Worm (Caenorhabditis elegans) whole organism, L2 larva: Measurements from ENCODE around the gene ZK1248.11.
A peak's percentile ranks its signal among the peaks of the same experiment; 100 is the strongest.

ENCODE experiments used
- C34F6.9 ChIP-seq: fragments of 150-350 bp; optimal IDR thresholded peaks from 2 replicates; lab custom pipeline; 2014; ENCODE audit warnings: missing biosample characterization, missing genetic modification characterization
- F13H6.1 ChIP-seq: sonication (generic microtip); optimal IDR thresholded peaks from 2 replicates; lab custom pipeline; 2016; ENCODE audit warnings: missing genetic modification characterization, missing compliant biosample characterization
- Y55F3AM.14 ChIP-seq: fragments of 200-800 bp; sonication (Bioruptor generic); optimal IDR thresholded peaks from 2 replicates; lab custom pipeline; 2018; ENCODE audit warnings: mild to moderate bottlenecking, missing genetic modification characterization, missing compliant biosample characterization
- alr-1 ChIP-seq: fragments of 150-350 bp; optimal IDR thresholded peaks from 2 replicates; lab custom pipeline; 2014; ENCODE audit warnings: missing biosample characterization, missing genetic modification characterization
- aly-2 ChIP-seq: fragments of 150-350 bp; optimal IDR thresholded peaks from 2 replicates; lab custom pipeline; 2014; ENCODE audit warnings: missing biosample characterization, missing genetic modification characterization
- ama-1 ChIP-seq: fragments of 150-350 bp; optimal IDR thresholded peaks from 2 replicates; lab custom pipeline; 2018; ENCODE audit warnings: inconsistent platforms
- ceh-16 ChIP-seq: fragments of 150-350 bp; optimal IDR thresholded peaks from 2 replicates; lab custom pipeline; 2014; ENCODE audit warnings: missing biosample characterization, missing genetic modification characterization
- ceh-82 ChIP-seq: fragments of 150-350 bp; optimal IDR thresholded peaks from 2 replicates; lab custom pipeline; 2014; ENCODE audit warnings: missing biosample characterization, missing genetic modification characterization
- crh-2 ChIP-seq: sonication (generic microtip); optimal IDR thresholded peaks from 2 replicates; lab custom pipeline; 2017; ENCODE audit warnings: missing biosample characterization, missing genetic modification characterization
- elt-1 ChIP-seq: fragments of 150-350 bp; optimal IDR thresholded peaks from 2 replicates; lab custom pipeline; 2014; ENCODE audit warnings: missing biosample characterization, missing genetic modification characterization
- elt-3 ChIP-seq: sonication (generic microtip); optimal IDR thresholded peaks from 2 replicates; lab custom pipeline; 2017; ENCODE audit warnings: missing biosample characterization, missing genetic modification characterization
- fos-1 ChIP-seq: fragments of 150-350 bp; optimal IDR thresholded peaks from 2 replicates; lab custom pipeline; 2014; ENCODE audit warnings: missing biosample characterization, missing genetic modification characterization
- lin-11 ChIP-seq: fragments of 150-350 bp; sonication (generic microtip); optimal IDR thresholded peaks from 2 replicates; lab custom pipeline; 2014; ENCODE audit warnings: missing biosample characterization, missing genetic modification characterization, inconsistent platforms, mixed read lengths
- lin-13 ChIP-seq: fragments of 150-350 bp; optimal IDR thresholded peaks from 2 replicates; lab custom pipeline; 2014; ENCODE audit warnings: missing biosample characterization, missing genetic modification reagents, missing genetic modification characterization
- lsy-2 ChIP-seq, 2 experiments: fragments of 150-350 bp in 1 of 2; sonication (generic microtip) in 1 of 2; optimal IDR thresholded peaks; 2 replicates each; lab custom pipeline; 2014 to 2017; ENCODE audit warnings: missing biosample characterization in 2 of 2, missing genetic modification characterization in 2 of 2
- mbf-1 ChIP-seq: sonication (generic microtip); optimal IDR thresholded peaks from 2 replicates; lab custom pipeline; 2017; ENCODE audit warnings: missing biosample characterization, missing genetic modification characterization
- mdl-1 ChIP-seq, 2 experiments: fragments of 150-350 bp in 1 of 2; sonication (generic microtip) in 1 of 2; optimal IDR thresholded peaks; 2 replicates each; lab custom pipeline; 2017; ENCODE audit warnings: missing biosample characterization in 2 of 2, missing genetic modification characterization in 2 of 2
- nhr-12 ChIP-seq: fragments of 150-350 bp; optimal IDR thresholded peaks from 2 replicates; lab custom pipeline; 2014; ENCODE audit warnings: missing biosample characterization, missing genetic modification characterization
- nhr-129 ChIP-seq: fragments of 150-350 bp; optimal IDR thresholded peaks from 2 replicates; lab custom pipeline; 2014; ENCODE audit warnings: missing biosample characterization, missing genetic modification characterization
- nhr-21 ChIP-seq: fragments of 150-350 bp; optimal IDR thresholded peaks from 2 replicates; lab custom pipeline; 2014; ENCODE audit warnings: missing biosample characterization, missing genetic modification characterization
- nhr-237 ChIP-seq: fragments of 150-350 bp; optimal IDR thresholded peaks from 2 replicates; lab custom pipeline; 2014; ENCODE audit warnings: missing biosample characterization, missing genetic modification characterization
- nhr-25 ChIP-seq: fragments of 150-350 bp; sonication (generic microtip); optimal IDR thresholded peaks from 3 replicates; lab custom pipeline; 2014; ENCODE audit warnings: missing biosample characterization, missing genetic modification characterization
- nhr-6 ChIP-seq: fragments of 150-350 bp; optimal IDR thresholded peaks from 2 replicates; lab custom pipeline; 2014; ENCODE audit warnings: missing biosample characterization, missing genetic modification characterization
- nhr-77 ChIP-seq: fragments of 150-350 bp; optimal IDR thresholded peaks from 2 replicates; lab custom pipeline; 2014; ENCODE audit warnings: missing biosample characterization, missing genetic modification characterization
- sem-4 ChIP-seq: fragments of 150-350 bp; optimal IDR thresholded peaks from 2 replicates; lab custom pipeline; 2014; ENCODE audit warnings: missing biosample characterization, missing genetic modification reagents, missing genetic modification characterization
- skn-1 ChIP-seq: sonication (generic microtip); optimal IDR thresholded peaks from 2 replicates; lab custom pipeline; 2017; ENCODE audit warnings: missing biosample characterization, missing genetic modification characterization
- sma-3 ChIP-seq: sonication (generic microtip); optimal IDR thresholded peaks from 2 replicates; lab custom pipeline; 2016; ENCODE audit warnings: missing genetic modification reagents, missing genetic modification characterization, missing compliant biosample characterization
- sma-9 ChIP-seq, 2 experiments: fragments of 150-350 bp in 1 of 2; sonication (generic microtip) in 1 of 2; optimal IDR thresholded peaks; 2 replicates each; lab custom pipeline; 2014 to 2016; ENCODE audit warnings: missing genetic modification characterization in 2 of 2, mild to moderate bottlenecking in 1 of 2, missing biosample characterization in 1 of 2, missing compliant biosample characterization in 1 of 2, missing genetic modification reagents in 1 of 2, moderate library complexity in 1 of 2
- unc-55 ChIP-seq: fragments of 150-350 bp; sonication (generic microtip); optimal IDR thresholded peaks from 3 replicates; lab custom pipeline; 2014; ENCODE audit warnings: missing biosample characterization, missing genetic modification reagents, missing genetic modification characterization
- zag-1 ChIP-seq: fragments of 150-350 bp; optimal IDR thresholded peaks from 2 replicates; lab custom pipeline; 2014; ENCODE audit warnings: missing biosample characterization, missing genetic modification characterization
- ztf-1 ChIP-seq: fragments of 200-800 bp; sonication (Bioruptor generic); conservative IDR thresholded peaks from 2 replicates; pipeline ENCODE4 v1.3.6; 2022; ENCODE audit warnings: missing genetic modification characterization, missing compliant biosample characterization
- ztf-11 ChIP-seq: sonication (generic microtip); optimal IDR thresholded peaks from 2 replicates; lab custom pipeline; 2017; ENCODE audit warnings: missing biosample characterization, missing genetic modification characterization

ZK1248.11 gene

ce11 chrII:5790313-5790773, 38.0 kb downstream of the ZK1248.11 start, which contains the start of gene lect-2 (continued):
- TF ChIP-seq Y55F3AM.14 (GFP tag; lab: Kevin White, UChicago) (no peak), mbf-1 (tag; lab: Kevin White, UChicago) (no peak), ceh-16 (no peak), nhr-237 (no peak), nhr-6 (no peak), lin-13 (GFP tag; lab: Kevin White, UChicago) (no peak)
- TF ChIP-seq, all 48 proteins: peak for 6

DNA sequence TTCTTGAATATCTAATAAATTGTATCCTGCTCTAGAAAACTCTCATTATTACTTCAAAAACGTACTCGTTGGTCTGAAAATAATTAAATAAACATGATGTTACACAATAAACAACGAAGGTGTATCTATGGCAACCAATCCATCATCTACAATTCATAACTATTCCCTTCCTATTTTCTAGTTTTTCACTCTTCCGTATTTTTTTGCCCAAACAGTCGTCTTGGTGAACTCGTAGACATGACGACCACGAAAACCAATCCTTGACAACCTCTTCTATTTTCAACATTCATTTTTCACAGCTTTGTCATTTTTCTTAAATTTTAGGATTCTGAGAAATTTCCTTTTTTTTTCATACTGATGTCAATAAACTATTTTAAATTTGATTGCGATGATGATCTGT, 39.6 kb downstream of the ZK1248.11 start, which contains the start of gene K05F1.13:
K05F1.13 (plus strand) TSS at position 301 of the 400 bp plus-strand sequence.
- TF ChIP-seq Y55F3AM.14 (GFP tag; lab: Kevin White, UChicago) = no peak
- no peak for TF ChIP-seq sma-3 (GFP tag; lab: Kevin White, UChicago)
- TF ChIP-seq ceh-82 (tag; lab: Kevin White, UChicago) = no peak
- no peak for TF ChIP-seq nhr-25 (tag; lab: Kevin White, UChicago)
- no peak for TF ChIP-seq elt-3
- TF ChIP-seq lin-11 (tag; lab: Kevin White, UChicago) = no peak

- TF ChIP-seq nhr-21 (tag; lab: Kevin White, UChicago) (no peak), fos-1 (tag; lab: Kevin White, UChicago) (no peak)
Observed at ce11 chrII:5785504-5785903, 42.9 kb downstream of the ZK1248.11 start.

DNA sequence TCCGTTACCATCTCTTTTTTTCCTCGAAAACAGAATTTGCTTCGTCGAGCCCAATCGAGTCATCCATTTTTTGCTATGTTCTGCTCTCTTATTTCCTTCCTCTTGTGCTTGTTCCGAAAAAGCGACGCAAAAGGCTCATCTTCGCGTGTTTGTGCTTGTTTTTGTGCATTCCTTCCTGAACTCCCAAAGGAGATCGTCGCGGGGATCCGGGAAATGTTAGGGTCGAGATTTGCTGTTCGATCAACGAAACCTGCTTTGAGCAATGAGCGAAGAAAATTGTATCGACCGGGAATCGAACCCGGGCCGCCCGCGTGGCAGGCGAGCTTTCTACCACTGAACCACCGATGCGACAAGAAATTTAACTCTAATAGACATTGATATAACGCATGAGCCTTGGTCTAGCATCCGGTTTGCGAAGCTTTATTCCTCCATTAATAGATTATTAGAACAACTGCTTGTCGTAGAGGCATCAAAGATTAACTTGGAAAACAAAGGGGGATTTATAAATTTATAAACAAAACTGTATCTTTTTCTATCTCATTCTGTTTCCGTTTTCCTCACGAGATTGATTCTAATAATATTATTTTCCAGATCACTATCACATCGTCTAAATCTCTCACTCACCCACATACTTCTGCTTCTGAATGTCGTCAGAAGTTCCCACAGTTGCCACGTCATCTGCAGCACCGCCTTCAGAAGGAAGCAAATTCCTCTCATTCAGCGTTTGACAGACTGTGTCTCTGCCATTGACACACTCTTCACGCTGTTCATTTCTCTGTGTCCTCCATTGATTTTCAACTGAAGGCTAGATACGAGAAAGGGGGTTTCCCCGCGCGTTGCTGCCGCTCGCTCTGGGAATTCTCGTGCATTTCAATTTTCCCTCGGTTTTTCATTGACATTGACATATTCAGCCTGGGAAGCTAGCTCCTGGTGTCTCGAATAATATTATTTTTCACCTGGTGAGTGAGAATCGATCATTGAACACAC, 46.2 kb downstream of the ZK1248.11 start, which contains the start of gene K05F1.6:
K05F1.6 (plus strand) TSS at position 586 of the 987 bp plus-strand sequence.
- TF ChIP-seq ama-1 (lab: Kevin White, UChicago) = no peak
- TF ChIP-seq aly-2 (tag; lab: Kevin White, UChicago) = no peak
- peak; percentile 28 to 50 for TF ChIP-seq lsy-2 (tag; optimal IDR thresholded peaks at IDR 0.05; lab: Kevin White, UChicago)
- TF ChIP-seq mdl-1 (tag; optimal IDR thresholded peaks at IDR 0.05; lab: Kevin White, UChicago) = no peak
- TF ChIP-seq ztf-1 = no peak
- TF ChIP-seq nhr-12 (tag; lab: Kevin White, UChicago) = no peak
- TF ChIP-seq lin-11 (tag; lab: Kevin White, UChicago) = peak; percentile 48
- TF ChIP-seq nhr-21 (tag; lab: Kevin White, UChicago) = peak; percentile 65
- peak; percentile 10 for TF ChIP-seq unc-55 (GFP tag; lab: Kevin White, UChicago)
- peak; percentile 63 for TF ChIP-seq crh-2
- peak; percentile 63 for TF ChIP-seq sma-3 (GFP tag; lab: Kevin White, UChicago)
- peak; percentile 62 for TF ChIP-seq sma-9 (GFP tag; optimal IDR thresholded peaks at IDR 0.05; lab: Kevin White, UChicago)
- no peak for TF ChIP-seq sma-9 (tag; optimal IDR thresholded peaks at IDR 0.05; lab: Kevin White, UChicago)
- TF ChIP-seq elt-1 (tag; lab: Kevin White, UChicago) = no peak
- TF ChIP-seq lin-13 (GFP tag; lab: Kevin White, UChicago) = peak; percentile 70
- TF ChIP-seq zag-1 (tag; lab: Kevin White, UChicago) = no peak
- TF ChIP-seq ceh-16 = no peak
- no peak for TF ChIP-seq nhr-77 (tag; lab: Kevin White, UChicago)
- TF ChIP-seq ztf-11 (tag; lab: Kevin White, UChicago) = no peak
- TF ChIP-seq Y55F3AM.14 (GFP tag; lab: Kevin White, UChicago) = peak; percentile 70
- peak; percentile 26 for TF ChIP-seq sem-4 (tag; lab: Kevin White, UChicago)
- no peak for TF ChIP-seq ceh-82 (tag; lab: Kevin White, UChicago)
- TF ChIP-seq nhr-129 (tag; lab: Kevin White, UChicago) = peak; percentile 59
- peak; percentile 21 for TF ChIP-seq C34F6.9 (tag; lab: Kevin White, UChicago)
- TF ChIP-seq skn-1 (tag; lab: Kevin White, UChicago) = no peak
- peak; percentile 68 for TF ChIP-seq F13H6.1 (tag; lab: Kevin White, UChicago)
- peak; percentile 29 for TF ChIP-seq fos-1 (tag; lab: Kevin White, UChicago)
- no peak for TF ChIP-seq nhr-25 (tag; lab: Kevin White, UChicago)
- no peak for TF ChIP-seq alr-1 (tag; lab: Kevin White, UChicago)
